Worm (Caenorhabditis elegans) whole organism, late embryonic: Measurements from ENCODE around the gene ZK829.1.

Experiments
- C38D4.7 ChIP-seq: fragments of 200-800 bp; sonication (Bioruptor generic); optimal IDR thresholded peaks from 2 replicates; lab custom pipeline; 2018; ENCODE audit warnings: mild to moderate bottlenecking, missing genetic modification characterization, moderate library complexity, missing compliant biosample characterization
- F13H6.1 ChIP-seq: sonication (generic microtip); optimal IDR thresholded peaks from 2 replicates; lab custom pipeline; 2016; ENCODE audit warnings: missing genetic modification characterization, missing compliant biosample characterization
- T23F11.4 ChIP-seq: fragments of 200-800 bp; sonication (Bioruptor generic); optimal IDR thresholded peaks from 2 replicates; lab custom pipeline; 2018; ENCODE audit warnings: mild to moderate bottlenecking, missing genetic modification characterization, missing compliant biosample characterization
- ahr-1 ChIP-seq: sonication (generic microtip); optimal IDR thresholded peaks from 2 replicates; lab custom pipeline; 2016; ENCODE audit warnings: missing genetic modification characterization, missing compliant biosample characterization
- ama-1 ChIP-seq: fragments of 150-350 bp; optimal IDR thresholded peaks from 2 replicates; lab custom pipeline; 2014
- ceh-14 ChIP-seq: sonication (generic microtip); optimal IDR thresholded peaks from 2 replicates; lab custom pipeline; 2016; ENCODE audit warnings: missing genotype, missing genetic modification characterization, missing compliant biosample characterization
- ceh-19 ChIP-seq: fragments of 200-800 bp; sonication (Bioruptor generic); optimal IDR thresholded peaks from 2 replicates; lab custom pipeline; 2018; ENCODE audit warnings: mild to moderate bottlenecking, missing genetic modification characterization, missing compliant biosample characterization
- ceh-45 ChIP-seq: fragments of 200-800 bp; sonication (Bioruptor generic); IDR thresholded peaks from 2 replicates; pipeline ENCODE4 v1.3.6; 2022; ENCODE audit warnings: missing genetic modification reagents, missing genetic modification characterization, missing compliant biosample characterization
- ceh-6 ChIP-seq: fragments of 200-800 bp; sonication (Bioruptor generic); optimal IDR thresholded peaks from 2 replicates; lab custom pipeline; 2018; ENCODE audit warnings: mild to moderate bottlenecking, missing genetic modification characterization, missing compliant biosample characterization
- ceh-9 ChIP-seq: sonication (generic microtip); optimal IDR thresholded peaks from 2 replicates; lab custom pipeline; 2016; ENCODE audit warnings: mild to moderate bottlenecking, missing genetic modification characterization, inconsistent platforms, missing compliant biosample characterization
- che-1 ChIP-seq: sonication (generic microtip); optimal IDR thresholded peaks from 2 replicates; lab custom pipeline; 2016; ENCODE audit warnings: mild to moderate bottlenecking, missing genetic modification characterization, missing compliant biosample characterization
- elt-2 ChIP-seq: sonication (generic microtip); optimal IDR thresholded peaks from 2 replicates; lab custom pipeline; 2016; ENCODE audit warnings: missing genetic modification reagents, missing genetic modification characterization, missing compliant biosample characterization
- elt-4 ChIP-seq: sonication (generic microtip); optimal IDR thresholded peaks from 2 replicates; lab custom pipeline; 2016; ENCODE audit warnings: missing genetic modification characterization, missing compliant biosample characterization
- ets-4 ChIP-seq: sonication (generic microtip); optimal IDR thresholded peaks from 2 replicates; lab custom pipeline; 2016; ENCODE audit warnings: missing genetic modification characterization, missing compliant biosample characterization
- fkh-10 ChIP-seq: fragments of 150-350 bp; optimal IDR thresholded peaks from 2 replicates; lab custom pipeline; 2014; ENCODE audit warnings: missing biosample characterization, missing genetic modification reagents, missing genetic modification characterization
- fkh-6 ChIP-seq: sonication (generic microtip); optimal IDR thresholded peaks from 2 replicates; lab custom pipeline; 2016; ENCODE audit warnings: missing genetic modification characterization, missing compliant biosample characterization
- gmeb-2 ChIP-seq: sonication (generic microtip); optimal IDR thresholded peaks from 2 replicates; lab custom pipeline; 2016; ENCODE audit warnings: missing genetic modification characterization, inconsistent platforms, missing compliant biosample characterization
- hlh-13 ChIP-seq: fragments of 200-800 bp; sonication (Bioruptor generic); optimal IDR thresholded peaks from 2 replicates; lab custom pipeline; 2018; ENCODE audit warnings: mild to moderate bottlenecking, missing genetic modification characterization, missing compliant biosample characterization
- hlh-15 ChIP-seq: sonication (generic microtip); optimal IDR thresholded peaks from 2 replicates; lab custom pipeline; 2016; ENCODE audit warnings: missing genetic modification characterization, missing compliant biosample characterization
- hlh-30 ChIP-seq: sonication (generic microtip); optimal IDR thresholded peaks from 2 replicates; lab custom pipeline; 2017; ENCODE audit warnings: antibody characterized with exemption, missing genetic modification characterization, missing compliant biosample characterization; ENCODE audit not compliant: insufficient read depth
- hlh-8 ChIP-seq: sonication (generic microtip); optimal IDR thresholded peaks from 2 replicates; lab custom pipeline; 2016; ENCODE audit warnings: missing genotype, missing genetic modification characterization, missing compliant biosample characterization
- madf-2 ChIP-seq: sonication (generic microtip); optimal IDR thresholded peaks from 2 replicates; lab custom pipeline; 2017; ENCODE audit warnings: missing genetic modification characterization, missing compliant biosample characterization
- nhr-11 ChIP-seq: fragments of 150-350 bp; optimal IDR thresholded peaks from 2 replicates; lab custom pipeline; 2014; ENCODE audit warnings: missing biosample characterization, missing genetic modification characterization
- nhr-232 ChIP-seq: sonication (generic microtip); optimal IDR thresholded peaks from 2 replicates; lab custom pipeline; 2016; ENCODE audit warnings: missing genetic modification characterization, missing compliant biosample characterization
- npax-4 ChIP-seq: sonication (generic microtip); optimal IDR thresholded peaks from 2 replicates; lab custom pipeline; 2016; ENCODE audit warnings: missing genetic modification characterization, missing compliant biosample characterization
- pag-3 ChIP-seq: sonication (generic microtip); optimal IDR thresholded peaks from 2 replicates; lab custom pipeline; 2016; ENCODE audit warnings: missing compliant biosample characterization, missing genetic modification characterization, borderline replicate concordance
- pqm-1 ChIP-seq: sonication (generic microtip); optimal IDR thresholded peaks from 2 replicates; lab custom pipeline; 2016; ENCODE audit warnings: missing genetic modification characterization, missing compliant biosample characterization
- pros-1 ChIP-seq: fragments of 150-350 bp; optimal IDR thresholded peaks from 2 replicates; lab custom pipeline; 2014; ENCODE audit warnings: missing biosample characterization, missing genetic modification reagents, missing genetic modification characterization
- rnt-1 ChIP-seq: sonication (generic microtip); optimal IDR thresholded peaks from 2 replicates; lab custom pipeline; 2016; ENCODE audit warnings: missing genetic modification characterization, missing compliant biosample characterization
- sdc-2 ChIP-seq: sonication (generic microtip); optimal IDR thresholded peaks from 2 replicates; lab custom pipeline; 2016; ENCODE audit warnings: missing genotype, missing genetic modification characterization, missing compliant biosample characterization
- syd-9 ChIP-seq: sonication (generic microtip); optimal IDR thresholded peaks from 2 replicates; lab custom pipeline; 2016; ENCODE audit warnings: mild to moderate bottlenecking, missing genetic modification characterization, moderate library complexity, missing compliant biosample characterization
- unc-55 ChIP-seq: sonication (generic microtip); optimal IDR thresholded peaks from 2 replicates; lab custom pipeline; 2017; ENCODE audit warnings: missing biosample characterization, missing genetic modification reagents, missing genetic modification characterization
- unc-86 ChIP-seq: sonication (generic microtip); optimal IDR thresholded peaks from 2 replicates; lab custom pipeline; 2016; ENCODE audit warnings: missing genetic modification characterization, missing compliant biosample characterization
- ztf-16 ChIP-seq: sonication (generic microtip); optimal IDR thresholded peaks from 2 replicates; lab custom pipeline; 2017; ENCODE audit warnings: missing genetic modification characterization, missing compliant biosample characterization

The ZK829.1 gene

ce11 chrIV:11915768-11916453, 26.3 kb downstream of the ZK829.1 start, which contains the start of gene ZK822.9:
ZK822.9 (plus strand) TSS chrIV:11915947.
- TF ChIP-seq hlh-30 (tag; lab: Kevin White, UChicago) (peak; percentile 35), fkh-10 (GFP tag; lab: Kevin White, UChicago) (no peak)

ce11 chrIV:11914837-11915737, 27.1 kb downstream of the ZK829.1 start, which contains the start of gene fat-6:
fat-6 (minus strand) TSS chrIV:11915687.
- TF ChIP-seq pros-1 (tag; lab: Kevin White, UChicago) (no peak), elt-2 (tag; lab: Kevin White, UChicago) (peak; percentile 31), unc-55 (GFP tag; lab: Kevin White, UChicago) (no peak), hlh-15 (tag; lab: Kevin White, UChicago) (no peak), npax-4 (tag; lab: Kevin White, UChicago) (no peak), nhr-11 (tag; lab: Kevin White, UChicago) (no peak), elt-4 (tag; lab: Kevin White, UChicago) (no peak)

- TF ChIP-seq ztf-16 (tag; lab: Kevin White, UChicago) (no peak), ama-1 (no peak), hlh-13 (no peak), ets-4 (tag; lab: Kevin White, UChicago) (no peak), rnt-1 (tag; lab: Kevin White, UChicago) (no peak), ceh-9 (tag; lab: Kevin White, UChicago) (no peak), npax-4 (tag; lab: Kevin White, UChicago) (no peak), ceh-6 (no peak), ceh-14 (tag; lab: Kevin White, UChicago) (no peak), T23F11.4 (GFP tag; lab: Kevin White, UChicago) (no peak), unc-86 (tag; lab: Kevin White, UChicago) (no peak), F13H6.1 (no peak), ceh-45 (GFP tag; lab: Robert Waterston, UW) (no peak), hlh-8 (tag; lab: Kevin White, UChicago) (no peak), pag-3 (tag; lab: Kevin White, UChicago) (no peak), ceh-19 (GFP tag; lab: Kevin White, UChicago) (no peak), pqm-1 (no peak), C38D4.7 (GFP tag; lab: Kevin White, UChicago) (no peak)
- TF ChIP-seq, all 69 proteins: peak for 0
Measured at ce11 chrIV:11914260-11914836, 27.9 kb downstream of the ZK829.1 start.

- TF ChIP-seq syd-9 (tag; lab: Kevin White, UChicago) (no peak), fkh-6 (tag; lab: Kevin White, UChicago) (no peak), T23F11.4 (GFP tag; lab: Kevin White, UChicago) (no peak), nhr-232 (tag; lab: Kevin White, UChicago) (no peak), gmeb-2 (no peak), ahr-1 (tag; lab: Kevin White, UChicago) (no peak), che-1 (tag; lab: Kevin White, UChicago) (no peak), madf-2 (tag; lab: Kevin White, UChicago) (no peak), sdc-2 (tag; lab: Kevin White, UChicago) (no peak), unc-55 (GFP tag; lab: Kevin White, UChicago) (no peak)
- TF ChIP-seq, all 69 proteins: peak for 0
Measured at ce11 chrIV:11913295-11913940, 28.8 kb downstream of the ZK829.1 start.
